Fruit fly (Drosophila melanogaster): Measurements from ENCODE around the gene upd3.

- no peak for TF ChIP-seq psq (optimal IDR thresholded peaks at IDR 0.05)
- TF ChIP-seq CG8478 (optimal IDR thresholded peaks at IDR 0.05): no peak
Observed at dm6 chrX:18237886-18238285, 39.1 kb upstream of the upd3 start.
